Fruit fly (Drosophila melanogaster): ENCODE measurements around the gene mRpS18C.

DNA sequence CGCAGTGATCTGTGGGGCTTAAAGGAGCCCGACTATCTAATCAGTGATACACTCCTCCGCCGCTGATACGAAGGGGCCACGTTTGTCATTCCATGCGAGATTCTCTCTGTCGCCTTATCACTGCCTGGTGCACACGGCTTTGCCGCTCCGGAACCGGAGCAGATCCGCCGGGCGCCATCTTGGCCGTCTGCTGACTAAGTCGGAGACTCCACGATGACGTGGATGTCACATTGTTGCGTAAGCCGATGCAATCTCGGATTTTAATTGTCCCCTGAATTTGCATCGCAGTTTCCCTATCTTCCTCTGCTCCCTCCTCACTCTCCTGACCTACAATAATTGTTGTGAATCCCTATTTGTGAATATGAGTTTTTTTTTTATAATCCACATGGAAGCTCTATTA is 32.7 kb upstream of the mRpS18C start:
- TF ChIP-seq CG8478 (optimal IDR thresholded peaks at IDR 0.05) (no peak), CTCF (optimal IDR thresholded peaks at IDR 0.05) (no peak)

Data from S2 (cell line).